Worm (Caenorhabditis elegans): ENCODE results near the gene cutl-23.

Gene cutl-23

ce11 chrIII:5727827-5728226 is 42.2 kb upstream of the cutl-23 start, which contains the start of gene egg-1 (continued):
- TF ChIP-seq Y53F4B.3 (GFP tag; IDR thresholded peaks at IDR 0.05) (0 out of 2 replicates have a peak, but pooled peaks have one; percentile 17), xnd-1 (tag; optimal IDR thresholded peaks at IDR 0.05) (peak; percentile 98), snpc-1.3 (tag; optimal IDR thresholded peaks at IDR 0.05; ENCODE audit: insufficient read depth) (peak; percentile 93), K12H6.12 (tag; optimal IDR thresholded peaks at IDR 0.05) (no peak), akir-1 (GFP tag; optimal IDR thresholded peaks at IDR 0.05) (no peak), athp-1 (tag; optimal IDR thresholded peaks at IDR 0.05) (peak; percentile 63), nfya-1 (tag; optimal IDR thresholded peaks at IDR 0.05; ENCODE audit: borderline replicate concordance, insufficient read depth) (no peak), snpc-3.4 (tag; optimal IDR thresholded peaks at IDR 0.05) (peak; percentile 93), pha-4 (tag; optimal IDR thresholded peaks at IDR 0.05) (no peak), ztf-6 (GFP tag; IDR thresholded peaks at IDR 0.05) (no peak), madf-8 (GFP tag; conservative IDR thresholded peaks at IDR 0.05) (peak; percentile 95), sdz-38 (tag; optimal IDR thresholded peaks at IDR 0.05) (no peak), hsf-1 (GFP tag; IDR thresholded peaks at IDR 0.05) (peak; percentile 89), madf-6 (GFP tag; IDR thresholded peaks at IDR 0.05) (peak; percentile 99), fkh-3 (tag; optimal IDR thresholded peaks at IDR 0.05) (no peak), ZK185.1 (tag; optimal IDR thresholded peaks at IDR 0.05; ENCODE audit: poor library complexity, severe bottlenecking) (no peak), ceh-40 (GFP tag; IDR thresholded peaks at IDR 0.05) (no peak), attf-6 (GFP tag; IDR thresholded peaks at IDR 0.05) (0 out of 2 replicates have a peak, but pooled peaks have one; percentile 21), ceh-79 (tag; optimal IDR thresholded peaks at IDR 0.05) (no peak), efl-1 (GFP tag; optimal IDR thresholded peaks at IDR 0.05) (peak; percentile 98), tbp1 (GFP tag; optimal IDR thresholded peaks at IDR 0.05) (peak; percentile 65), B0336.3 (GFP tag; IDR thresholded peaks at IDR 0.05) (peak; percentile 78), zfh-2 (GFP tag; conservative IDR thresholded peaks at IDR 0.05) (no peak), lin-35 (GFP tag; optimal IDR thresholded peaks at IDR 0.05) (peak in 2 of 3 experiments; percentile 51 to 62), die-1 (tag; optimal IDR thresholded peaks at IDR 0.05) (no peak), lsl-1 (GFP tag; optimal IDR thresholded peaks at IDR 0.05) (peak; percentile 98), F57C9.4 (tag; optimal IDR thresholded peaks at IDR 0.05) (no peak), bed-2 (GFP tag; IDR thresholded peaks at IDR 0.05) (no peak), him-1 (tag; optimal IDR thresholded peaks at IDR 0.05) (peak; percentile 85), madf-10 (tag; optimal IDR thresholded peaks at IDR 0.05) (no peak), ceh-27 (GFP tag; optimal IDR thresholded peaks at IDR 0.05) (no peak), dox-1 (GFP tag; IDR thresholded peaks at IDR 0.05) (peak; percentile 87), dpl-1 (GFP tag; optimal IDR thresholded peaks at IDR 0.05) (peak; percentile 95), let-526 (GFP tag; IDR thresholded peaks at IDR 0.05) (no peak), F23B12.7 (tag; optimal IDR thresholded peaks at IDR 0.05; ENCODE audit: insufficient read depth) (peak; percentile 75), egl-18 (GFP tag; IDR thresholded peaks at IDR 0.05) (no peak), C17E4.6 (GFP tag; IDR thresholded peaks at IDR 0.05) (no peak; the same call in 1 of the 2 replicates), hrde-1 (tag; optimal IDR thresholded peaks at IDR 0.05; ENCODE audit: borderline replicate concordance) (peak; percentile 8), F52B5.7 (tag; optimal IDR thresholded peaks at IDR 0.05) (no peak), snpc-4 (GFP tag; optimal IDR thresholded peaks at IDR 0.05) (peak; percentile 40), snpc-4 (tag; optimal IDR thresholded peaks at IDR 0.05) (peak in 3 of 4 experiments; percentile 8 to 60 (median 59)), F55B11.4 (tag; optimal IDR thresholded peaks at IDR 0.05; ENCODE audit: borderline replicate concordance, insufficient read depth) (no peak), tlf-1 (GFP tag; optimal IDR thresholded peaks at IDR 0.05) (peak; percentile 90), unc-130 (GFP tag; optimal IDR thresholded peaks at IDR 0.05) (peak; percentile 75), Y56A3A.18 (GFP tag; IDR thresholded peaks at IDR 0.05) (no peak), ets-4 (GFP tag; optimal IDR thresholded peaks at IDR 0.05) (no peak), lin-54 (GFP tag; optimal IDR thresholded peaks at IDR 0.05) (peak; percentile 95), rec-8 (tag; optimal IDR thresholded peaks at IDR 0.05) (no peak)
